Worm (Caenorhabditis elegans) whole organism, late embryonic: Measurements from ENCODE around the gene ncx-10.

ENCODE experiments used
- C38D4.7 ChIP-seq: fragments of 200-800 bp; sonication (Bioruptor generic); optimal IDR thresholded peaks from 2 replicates; lab custom pipeline; 2018; ENCODE audit warnings: mild to moderate bottlenecking, missing genetic modification characterization, moderate library complexity, missing compliant biosample characterization
- F13H6.1 ChIP-seq: sonication (generic microtip); optimal IDR thresholded peaks from 2 replicates; lab custom pipeline; 2016; ENCODE audit warnings: missing genetic modification characterization, missing compliant biosample characterization
- T23F11.4 ChIP-seq: fragments of 200-800 bp; sonication (Bioruptor generic); optimal IDR thresholded peaks from 2 replicates; lab custom pipeline; 2018; ENCODE audit warnings: mild to moderate bottlenecking, missing genetic modification characterization, missing compliant biosample characterization
- ceh-19 ChIP-seq: fragments of 200-800 bp; sonication (Bioruptor generic); optimal IDR thresholded peaks from 2 replicates; lab custom pipeline; 2018; ENCODE audit warnings: mild to moderate bottlenecking, missing genetic modification characterization, missing compliant biosample characterization
- ceh-2 ChIP-seq: sonication (generic microtip); optimal IDR thresholded peaks from 2 replicates; lab custom pipeline; 2016; ENCODE audit warnings: missing genotype, missing genetic modification characterization, missing compliant biosample characterization
- ceh-24 ChIP-seq: sonication (generic microtip); optimal IDR thresholded peaks from 2 replicates; lab custom pipeline; 2016; ENCODE audit warnings: mild to moderate bottlenecking, missing genetic modification characterization, missing compliant biosample characterization
- ceh-30 ChIP-seq: fragments of 150-350 bp; optimal IDR thresholded peaks from 2 replicates; lab custom pipeline; 2014; ENCODE audit warnings: missing biosample characterization, missing genetic modification characterization
- ceh-34 ChIP-seq: sonication (generic microtip); optimal IDR thresholded peaks from 2 replicates; lab custom pipeline; 2016; ENCODE audit warnings: mild to moderate bottlenecking, missing genetic modification characterization, missing compliant biosample characterization
- elt-2 ChIP-seq: sonication (generic microtip); optimal IDR thresholded peaks from 2 replicates; lab custom pipeline; 2016; ENCODE audit warnings: missing genetic modification reagents, missing genetic modification characterization, missing compliant biosample characterization
- fkh-10 ChIP-seq: fragments of 150-350 bp; optimal IDR thresholded peaks from 2 replicates; lab custom pipeline; 2014; ENCODE audit warnings: missing biosample characterization, missing genetic modification reagents, missing genetic modification characterization
- fkh-6 ChIP-seq: sonication (generic microtip); optimal IDR thresholded peaks from 2 replicates; lab custom pipeline; 2016; ENCODE audit warnings: missing genetic modification characterization, missing compliant biosample characterization
- gmeb-2 ChIP-seq: sonication (generic microtip); optimal IDR thresholded peaks from 2 replicates; lab custom pipeline; 2016; ENCODE audit warnings: missing genetic modification characterization, inconsistent platforms, missing compliant biosample characterization
- hlh-13 ChIP-seq: fragments of 200-800 bp; sonication (Bioruptor generic); optimal IDR thresholded peaks from 2 replicates; lab custom pipeline; 2018; ENCODE audit warnings: mild to moderate bottlenecking, missing genetic modification characterization, missing compliant biosample characterization
- hlh-15 ChIP-seq: sonication (generic microtip); optimal IDR thresholded peaks from 2 replicates; lab custom pipeline; 2016; ENCODE audit warnings: missing genetic modification characterization, missing compliant biosample characterization
- hlh-6 ChIP-seq: sonication (generic microtip); optimal IDR thresholded peaks from 2 replicates; lab custom pipeline; 2016; ENCODE audit warnings: missing genotype, missing genetic modification characterization, missing compliant biosample characterization
- hlh-8 ChIP-seq: sonication (generic microtip); optimal IDR thresholded peaks from 2 replicates; lab custom pipeline; 2016; ENCODE audit warnings: missing genotype, missing genetic modification characterization, missing compliant biosample characterization
- lim-6 ChIP-seq: sonication (generic microtip); optimal IDR thresholded peaks from 2 replicates; lab custom pipeline; 2016; ENCODE audit warnings: missing genetic modification characterization, missing compliant biosample characterization
- nfya-1 ChIP-seq: sonication (generic microtip); optimal IDR thresholded peaks from 2 replicates; lab custom pipeline; 2017; ENCODE audit warnings: missing genetic modification characterization, mild to moderate bottlenecking, missing compliant biosample characterization, antibody characterized with exemption, moderate library complexity
- nhr-11 ChIP-seq: fragments of 150-350 bp; optimal IDR thresholded peaks from 2 replicates; lab custom pipeline; 2014; ENCODE audit warnings: missing biosample characterization, missing genetic modification characterization
- nhr-232 ChIP-seq: sonication (generic microtip); optimal IDR thresholded peaks from 2 replicates; lab custom pipeline; 2016; ENCODE audit warnings: missing genetic modification characterization, missing compliant biosample characterization
- npax-4 ChIP-seq: sonication (generic microtip); optimal IDR thresholded peaks from 2 replicates; lab custom pipeline; 2016; ENCODE audit warnings: missing genetic modification characterization, missing compliant biosample characterization
- pag-3 ChIP-seq: sonication (generic microtip); optimal IDR thresholded peaks from 2 replicates; lab custom pipeline; 2016; ENCODE audit warnings: missing compliant biosample characterization, missing genetic modification characterization, borderline replicate concordance
- pax-1 ChIP-seq: fragments of 150-350 bp; optimal IDR thresholded peaks from 2 replicates; lab custom pipeline; 2014; ENCODE audit warnings: missing biosample characterization, missing genetic modification characterization
- pha-2 ChIP-seq: sonication (generic microtip); optimal IDR thresholded peaks from 2 replicates; lab custom pipeline; 2017; ENCODE audit warnings: mild to moderate bottlenecking, missing genetic modification characterization, missing compliant biosample characterization
- pqm-1 ChIP-seq: sonication (generic microtip); optimal IDR thresholded peaks from 2 replicates; lab custom pipeline; 2016; ENCODE audit warnings: missing genetic modification characterization, missing compliant biosample characterization
- pros-1 ChIP-seq: fragments of 150-350 bp; optimal IDR thresholded peaks from 2 replicates; lab custom pipeline; 2014; ENCODE audit warnings: missing biosample characterization, missing genetic modification reagents, missing genetic modification characterization
- ref-2 ChIP-seq: sonication (generic microtip); optimal IDR thresholded peaks from 2 replicates; lab custom pipeline; 2016; ENCODE audit warnings: missing genetic modification characterization, missing compliant biosample characterization
- sox-2 ChIP-seq: fragments of 200-800 bp; sonication (Bioruptor generic); IDR thresholded peaks from 2 replicates; pipeline ENCODE4 v1.3.6; 2022; ENCODE audit warnings: missing genetic modification reagents, missing genetic modification characterization, missing compliant biosample characterization
- sox-4 ChIP-seq: sonication (generic microtip); optimal IDR thresholded peaks from 2 replicates; lab custom pipeline; 2017; ENCODE audit warnings: mild to moderate bottlenecking, missing genetic modification characterization, inconsistent platforms, missing compliant biosample characterization
- syd-9 ChIP-seq: sonication (generic microtip); optimal IDR thresholded peaks from 2 replicates; lab custom pipeline; 2016; ENCODE audit warnings: mild to moderate bottlenecking, missing genetic modification characterization, moderate library complexity, missing compliant biosample characterization
- tbx-7 ChIP-seq: sonication (generic microtip); optimal IDR thresholded peaks from 2 replicates; lab custom pipeline; 2016; ENCODE audit warnings: missing genotype, missing genetic modification characterization, missing compliant biosample characterization
- unc-3 ChIP-seq, 2 experiments: fragments of 200-800 bp in 1 of 2; sonication (Bioruptor generic) in 1 of 2; sonication (generic microtip) in 1 of 2; conservative IDR thresholded peaks in 1 of 2; optimal IDR thresholded peaks in 1 of 2; 2 replicates each; pipeline versions ENCODE4 v1.3.6 to Lab custom; 2016 to 2022; ENCODE audit warnings: missing compliant biosample characterization in 2 of 2, missing genetic modification characterization in 2 of 2, missing genetic modification reagents in 1 of 2
- unc-55 ChIP-seq: sonication (generic microtip); optimal IDR thresholded peaks from 2 replicates; lab custom pipeline; 2017; ENCODE audit warnings: missing biosample characterization, missing genetic modification reagents, missing genetic modification characterization
- unc-86 ChIP-seq: sonication (generic microtip); optimal IDR thresholded peaks from 2 replicates; lab custom pipeline; 2016; ENCODE audit warnings: missing genetic modification characterization, missing compliant biosample characterization
- ztf-16 ChIP-seq: sonication (generic microtip); optimal IDR thresholded peaks from 2 replicates; lab custom pipeline; 2017; ENCODE audit warnings: missing genetic modification characterization, missing compliant biosample characterization

Gene ncx-10

DNA sequence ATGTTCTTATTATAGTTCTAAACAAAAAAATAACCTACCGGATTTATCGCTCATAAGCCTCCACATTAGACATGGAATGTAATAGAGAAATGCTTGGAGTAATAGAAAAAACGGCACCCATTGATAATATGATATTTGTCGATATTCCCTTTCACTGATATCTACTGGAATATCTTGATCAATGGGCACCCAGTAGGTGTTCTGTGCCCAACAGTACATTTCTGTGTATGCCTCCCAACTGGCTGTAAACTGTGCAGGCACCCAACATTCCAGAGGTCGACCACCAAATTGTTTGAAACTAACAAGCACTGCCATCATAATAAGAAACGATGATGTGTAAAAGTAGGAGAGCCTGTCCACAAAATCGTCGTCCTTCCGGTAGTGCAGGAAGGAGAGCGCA, 31.5 kb upstream of the ncx-10 start:
- TF ChIP-seq ztf-16 (no peak), fkh-6 (tag; lab: Kevin White, UChicago) (no peak), unc-3 (GFP tag; conservative IDR thresholded peaks at IDR 0.05; lab: Robert Waterston, UW) (no peak), unc-3 (tag; optimal IDR thresholded peaks at IDR 0.05; lab: Kevin White, UChicago) (no peak), hlh-6 (no peak), ceh-19 (GFP tag; lab: Kevin White, UChicago) (no peak), pros-1 (tag; lab: Kevin White, UChicago) (no peak), T23F11.4 (GFP tag; lab: Kevin White, UChicago) (no peak), pha-2 (tag; lab: Kevin White, UChicago) (no peak), pag-3 (no peak), sox-4 (tag; lab: Kevin White, UChicago) (no peak), nfya-1 (tag; lab: Kevin White, UChicago) (no peak), hlh-15 (tag; lab: Kevin White, UChicago) (no peak), elt-2 (tag; lab: Kevin White, UChicago) (no peak), tbx-7 (tag; lab: Kevin White, UChicago) (no peak), pqm-1 (tag; lab: Kevin White, UChicago) (no peak), fkh-10 (GFP tag; lab: Kevin White, UChicago) (no peak), npax-4 (no peak), ceh-34 (tag; lab: Kevin White, UChicago) (no peak), nhr-232 (tag; lab: Kevin White, UChicago) (no peak)
- TF ChIP-seq, all 69 proteins: peak for 0

DNA sequence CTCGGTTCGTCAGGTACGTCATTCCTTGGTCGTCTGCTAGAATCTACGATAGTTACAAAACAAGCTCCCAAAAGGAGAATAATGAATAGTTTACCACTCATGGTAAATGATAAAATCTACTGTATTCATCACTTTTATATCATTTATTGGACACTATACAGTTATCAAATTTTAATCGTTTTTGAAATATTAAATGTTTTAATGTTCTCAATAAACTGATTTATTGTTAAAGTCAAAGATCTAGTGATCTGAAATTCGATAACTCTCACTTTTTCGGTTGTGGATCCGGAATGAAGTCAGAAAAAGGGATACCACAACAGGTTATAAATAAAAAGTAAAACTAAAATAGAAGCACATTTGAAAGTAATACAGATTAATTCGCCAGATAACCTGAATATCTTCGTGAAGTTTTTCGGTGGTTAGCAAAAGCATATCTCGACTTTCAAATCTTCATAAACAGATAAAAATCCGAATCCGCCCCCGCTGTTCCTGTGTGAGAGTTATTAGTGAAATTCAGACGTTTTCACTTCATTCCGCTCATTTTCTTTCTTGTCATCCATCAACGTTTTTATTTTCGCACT, 25.9 kb upstream of the ncx-10 start, which contains the start of the genes clec-217 and F26D11.2:
TSS of gene clec-217 (minus strand) at position 101 of the 581 bp plus-strand sequence.
TSS of gene F26D11.2 (plus strand) at position 531 of the 581 bp plus-strand sequence.
- TF ChIP-seq hlh-8 (tag; lab: Kevin White, UChicago) (no peak), nhr-11 (tag; lab: Kevin White, UChicago) (no peak), pax-1 (tag; lab: Kevin White, UChicago) (no peak)
- TF ChIP-seq, all 69 proteins: peak for 0

DNA sequence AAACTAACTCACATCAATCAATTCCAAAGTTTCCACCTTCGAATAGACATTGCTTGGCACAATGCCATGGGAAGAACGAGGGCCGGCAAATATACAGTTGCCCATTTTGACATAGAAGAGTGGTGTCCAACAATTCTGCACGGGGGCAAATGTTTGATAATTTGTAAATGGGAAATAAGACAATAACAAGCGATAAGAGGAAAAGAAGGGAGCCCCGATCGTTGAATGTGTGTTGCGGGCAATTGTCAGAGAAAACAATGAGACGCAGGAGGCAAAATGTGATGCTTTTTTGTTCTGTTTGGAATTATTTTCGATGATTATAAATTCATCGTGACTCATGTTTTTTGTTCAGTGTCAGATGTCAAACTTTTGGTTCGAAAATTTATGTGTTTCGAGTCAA, 23.3 kb upstream of the ncx-10 start, which contains the start of gene pals-34:
TSS of gene pals-34 (minus strand) at position 280 of the 400 bp plus-strand sequence.
- no peak for TF ChIP-seq T23F11.4 (GFP tag; lab: Kevin White, UChicago)
- no peak for TF ChIP-seq C38D4.7 (GFP tag; lab: Kevin White, UChicago)
- TF ChIP-seq pax-1 (tag; lab: Kevin White, UChicago), result no peak
- TF ChIP-seq syd-9 (tag; lab: Kevin White, UChicago), result no peak
- TF ChIP-seq lim-6 (tag; lab: Kevin White, UChicago), result no peak
- TF ChIP-seq ceh-24 (tag; lab: Kevin White, UChicago), result no peak
- no peak for TF ChIP-seq gmeb-2
- TF ChIP-seq ztf-16, result no peak
- TF ChIP-seq pag-3, result no peak
- TF ChIP-seq ceh-30 (tag; lab: Kevin White, UChicago), result no peak
- TF ChIP-seq pqm-1 (tag; lab: Kevin White, UChicago), result no peak

DNA sequence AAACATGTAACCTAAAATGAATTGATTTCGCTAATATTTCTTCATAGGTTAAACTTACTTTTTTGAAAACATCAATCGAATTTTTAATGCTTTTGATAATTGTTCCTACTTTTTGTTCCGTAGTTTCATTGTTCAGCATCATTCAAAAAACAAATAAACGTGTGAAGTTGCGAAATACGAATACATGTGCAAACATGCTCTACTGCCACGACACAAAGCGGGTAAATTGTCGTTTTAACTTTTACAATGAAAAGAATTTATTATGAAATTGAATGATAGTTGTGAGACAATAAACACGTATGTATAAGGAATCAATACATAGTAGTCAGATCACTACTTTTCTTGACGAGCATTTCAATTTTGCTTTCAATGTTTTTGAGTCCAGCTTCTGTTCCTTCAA, 22.3 kb upstream of the ncx-10 start, which contains the start of gene F26D11.12:
TSS of gene F26D11.12 (minus strand) at position 145 of the 400 bp plus-strand sequence.
- TF ChIP-seq ceh-2 (tag; lab: Kevin White, UChicago) (no peak), unc-86 (tag; lab: Kevin White, UChicago) (no peak), hlh-13 (GFP tag; lab: Kevin White, UChicago) (no peak), unc-55 (no peak), pha-2 (tag; lab: Kevin White, UChicago) (no peak), ref-2 (tag; lab: Kevin White, UChicago) (no peak)

DNA sequence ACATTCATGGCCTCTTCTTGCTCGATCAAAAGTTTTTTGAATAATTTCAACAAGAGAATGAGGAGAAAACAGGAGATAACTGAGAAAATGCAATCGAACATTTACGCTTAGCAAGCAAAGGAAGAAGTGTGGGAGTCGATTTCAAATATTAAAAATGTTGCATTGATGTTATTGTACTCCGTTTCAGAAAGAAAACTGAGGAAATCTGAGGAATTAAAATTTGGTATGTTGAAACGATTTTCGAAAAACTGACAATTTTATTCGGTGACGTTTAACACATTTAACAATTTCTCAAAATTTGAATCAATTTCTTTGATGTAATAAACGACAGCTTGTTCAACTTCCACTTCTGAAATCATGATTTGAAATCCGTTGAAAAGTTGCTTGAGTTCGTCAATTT, 21.7 kb upstream of the ncx-10 start, which contains the start of gene F26D11.13:
TSS of gene F26D11.13 (minus strand) at position 101 of the 400 bp plus-strand sequence.
- TF ChIP-seq sox-2, result no peak
- no peak for TF ChIP-seq hlh-15 (tag; lab: Kevin White, UChicago)
- TF ChIP-seq F13H6.1 (tag; lab: Kevin White, UChicago), result no peak
- TF ChIP-seq nfya-1 (tag; lab: Kevin White, UChicago), result no peak
- TF ChIP-seq, all 69 proteins: peak for 0
